Worm (Caenorhabditis elegans): ENCODE data around the gene M163.10.
A peak's percentile ranks its signal among the peaks of the same experiment; 100 is the strongest.

The M163.10 gene

DNA sequence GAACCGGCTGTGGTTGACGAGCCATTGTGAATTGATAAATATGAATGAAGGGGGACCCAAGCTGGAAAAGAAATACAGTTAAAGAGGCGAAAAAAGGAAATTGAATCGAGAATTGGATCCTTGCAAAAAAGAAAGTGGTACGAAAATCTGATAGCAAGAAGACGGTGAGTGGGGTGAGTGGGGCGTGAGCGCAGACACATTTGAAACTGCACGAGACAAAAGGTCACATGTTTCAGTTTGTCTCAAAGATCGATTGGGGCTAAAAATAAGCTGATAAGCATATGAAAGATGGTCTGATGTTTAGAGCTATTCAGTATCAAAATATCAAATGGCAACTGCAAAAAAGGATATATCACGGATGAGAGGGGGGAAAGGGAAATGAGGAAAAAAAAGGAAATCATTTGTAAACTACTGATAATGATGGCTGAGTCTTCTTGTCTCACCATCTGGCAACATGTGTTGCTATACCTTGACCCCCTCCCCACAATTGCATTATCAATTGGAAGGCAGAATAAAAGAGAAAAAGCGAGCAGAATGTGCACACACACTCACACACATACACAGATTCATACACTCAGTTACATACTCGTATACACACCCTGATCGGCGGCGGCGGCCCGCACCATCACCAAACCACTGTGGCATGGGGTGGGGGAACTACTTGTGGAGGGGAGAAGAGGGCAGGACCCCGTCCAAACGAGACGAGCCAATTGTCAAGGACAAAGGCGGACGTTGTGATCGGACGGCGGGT, 33.2 kb downstream of the M163.10 start, which contains the start of gene M163.1 (continued):
- TF ChIP-seq hlh-13 (GFP tag; optimal IDR thresholded peaks at IDR 0.05) (no peak), sox-4 (tag; optimal IDR thresholded peaks at IDR 0.05) (no peak), hlh-15 (tag; optimal IDR thresholded peaks at IDR 0.05) (no peak), fkh-6 (tag; optimal IDR thresholded peaks at IDR 0.05) (no peak), nhr-232 (tag; optimal IDR thresholded peaks at IDR 0.05) (peak; percentile 3), ceh-6 (GFP tag; optimal IDR thresholded peaks at IDR 0.05) (peak; percentile 37), C38D4.7 (GFP tag; optimal IDR thresholded peaks at IDR 0.05) (no peak), F13H6.1 (tag; optimal IDR thresholded peaks at IDR 0.05) (no peak), elt-4 (tag; optimal IDR thresholded peaks at IDR 0.05) (no peak), elt-2 (tag; optimal IDR thresholded peaks at IDR 0.05) (no peak), madf-2 (tag; optimal IDR thresholded peaks at IDR 0.05) (no peak), ceh-48 (tag; optimal IDR thresholded peaks at IDR 0.05) (no peak), ceh-45 (GFP tag; IDR thresholded peaks at IDR 0.05) (no peak), unc-3 (GFP tag; conservative IDR thresholded peaks at IDR 0.05) (no peak), unc-3 (tag; optimal IDR thresholded peaks at IDR 0.05) (no peak), ceh-31 (tag; optimal IDR thresholded peaks at IDR 0.05) (peak; percentile 16), C08G9.2 (tag; optimal IDR thresholded peaks at IDR 0.05) (no peak), sdc-2 (tag; optimal IDR thresholded peaks at IDR 0.05) (peak; percentile 38), pros-1 (tag; optimal IDR thresholded peaks at IDR 0.05) (peak; percentile 10), T23F11.4 (GFP tag; optimal IDR thresholded peaks at IDR 0.05) (no peak)

DNA sequence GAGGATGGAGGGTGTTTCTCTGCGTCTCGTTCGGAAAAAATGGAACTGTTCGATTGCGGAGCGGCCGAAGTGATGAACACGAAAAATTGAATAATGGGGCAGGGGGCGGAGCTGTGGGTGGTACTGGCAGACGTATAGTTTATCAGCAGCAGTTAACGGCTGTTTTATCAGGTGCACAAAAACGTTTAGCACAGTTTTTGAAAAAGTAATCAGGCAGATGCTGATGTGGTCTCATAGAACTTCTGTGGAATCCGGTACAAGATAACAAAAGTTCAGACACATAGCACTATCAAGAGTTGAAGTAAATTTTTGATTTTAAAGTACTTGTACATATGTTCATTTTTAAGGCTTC, 33.7 kb downstream of the M163.10 start:
- TF ChIP-seq nhr-11 (tag; optimal IDR thresholded peaks at IDR 0.05) (no peak), ref-2 (tag; optimal IDR thresholded peaks at IDR 0.05) (peak; percentile 33), elt-2 (tag; optimal IDR thresholded peaks at IDR 0.05) (peak; percentile 68), sox-2 (GFP tag; IDR thresholded peaks at IDR 0.05) (no peak), Y22D7AL.16 (tag; optimal IDR thresholded peaks at IDR 0.05) (no peak), pqm-1 (tag; optimal IDR thresholded peaks at IDR 0.05) (no peak), zip-5 (tag; optimal IDR thresholded peaks at IDR 0.05) (no peak), nfya-1 (tag; optimal IDR thresholded peaks at IDR 0.05) (no peak), hlh-30 (tag; optimal IDR thresholded peaks at IDR 0.05; ENCODE audit: insufficient read depth) (no peak)

DNA sequence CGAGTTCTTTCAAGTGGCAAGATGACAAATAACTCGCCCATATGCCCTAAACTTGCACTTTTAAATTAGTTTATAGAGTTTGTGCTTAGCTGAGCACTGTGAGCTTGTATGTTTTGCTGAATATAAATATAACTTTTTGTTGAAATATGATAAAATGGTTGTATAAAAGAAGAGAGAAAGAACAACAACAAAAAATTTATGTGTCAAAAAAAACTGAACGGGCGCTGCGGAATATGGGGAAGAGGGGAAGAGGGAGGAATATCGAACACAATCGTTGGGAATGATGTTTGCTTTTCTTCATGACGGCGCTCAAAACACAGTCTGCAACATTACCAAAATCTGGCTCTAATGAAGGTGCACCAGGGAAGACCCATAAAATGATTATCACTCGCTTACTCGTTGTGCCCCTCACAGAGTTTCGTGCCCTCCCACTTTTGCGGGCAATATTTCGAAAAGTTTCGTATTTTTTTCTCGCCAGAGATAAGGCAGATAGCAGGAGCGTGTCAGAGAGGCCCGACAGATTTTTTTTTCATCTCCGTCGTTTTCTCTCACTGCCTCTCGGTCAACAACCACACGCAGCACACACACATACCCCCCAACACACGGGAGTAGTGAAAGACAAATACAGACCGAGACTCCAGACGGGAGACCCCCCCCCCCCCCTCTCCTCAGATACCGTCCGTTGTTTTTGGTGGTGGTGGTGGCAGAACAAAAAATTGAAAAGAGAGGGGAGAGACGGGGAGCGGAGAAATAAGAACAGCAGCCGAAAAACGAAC, 35.0 kb downstream of the M163.10 start:
- no peak for TF ChIP-seq unc-55 (GFP tag; optimal IDR thresholded peaks at IDR 0.05)
- TF ChIP-seq T23F11.4 (GFP tag; optimal IDR thresholded peaks at IDR 0.05), result no peak
- no peak for TF ChIP-seq C38D4.7 (GFP tag; optimal IDR thresholded peaks at IDR 0.05)
- no peak for TF ChIP-seq lin-11 (tag; optimal IDR thresholded peaks at IDR 0.05)
- TF ChIP-seq nfya-1 (tag; optimal IDR thresholded peaks at IDR 0.05), result no peak
- TF ChIP-seq pqm-1 (tag; optimal IDR thresholded peaks at IDR 0.05), result peak; percentile 14
- no peak for TF ChIP-seq K09A11.1 (tag; optimal IDR thresholded peaks at IDR 0.05; ENCODE audit: insufficient read depth)
- TF ChIP-seq ztf-16 (tag; optimal IDR thresholded peaks at IDR 0.05), result no peak
- no peak for TF ChIP-seq fkh-6 (tag; optimal IDR thresholded peaks at IDR 0.05)
- TF ChIP-seq zip-5 (tag; optimal IDR thresholded peaks at IDR 0.05), result no peak
- no peak for TF ChIP-seq npax-4 (tag; optimal IDR thresholded peaks at IDR 0.05)
- TF ChIP-seq pag-3 (tag; optimal IDR thresholded peaks at IDR 0.05; ENCODE audit: borderline replicate concordance), result no peak
- no peak for TF ChIP-seq unc-42 (tag; optimal IDR thresholded peaks at IDR 0.05)
- TF ChIP-seq elt-4 (tag; optimal IDR thresholded peaks at IDR 0.05), result no peak
- no peak for TF ChIP-seq odd-2 (tag; optimal IDR thresholded peaks at IDR 0.05)
- no peak for TF ChIP-seq ceh-45 (GFP tag; IDR thresholded peaks at IDR 0.05)
- TF ChIP-seq ceh-48 (tag; optimal IDR thresholded peaks at IDR 0.05), result no peak
- no peak for TF ChIP-seq ceh-22 (tag; optimal IDR thresholded peaks at IDR 0.05)
- TF ChIP-seq sox-2 (GFP tag; IDR thresholded peaks at IDR 0.05), result no peak
- no peak for TF ChIP-seq madf-2 (tag; optimal IDR thresholded peaks at IDR 0.05)
- no peak for TF ChIP-seq ets-4 (tag; optimal IDR thresholded peaks at IDR 0.05)
- TF ChIP-seq ceh-2 (tag; optimal IDR thresholded peaks at IDR 0.05), result peak; percentile 8
- TF ChIP-seq C08G9.2 (tag; optimal IDR thresholded peaks at IDR 0.05), result no peak
- no peak for TF ChIP-seq pha-4 (tag; optimal IDR thresholded peaks at IDR 0.05)
- no peak for TF ChIP-seq pha-2 (tag; optimal IDR thresholded peaks at IDR 0.05)
- TF ChIP-seq gmeb-2 (tag; optimal IDR thresholded peaks at IDR 0.05), result no peak
- TF ChIP-seq che-1 (tag; optimal IDR thresholded peaks at IDR 0.05), result no peak
- TF ChIP-seq hlh-30 (tag; optimal IDR thresholded peaks at IDR 0.05; ENCODE audit: insufficient read depth), result no peak
- no peak for TF ChIP-seq mec-3 (tag; optimal IDR thresholded peaks at IDR 0.05; ENCODE audit: borderline replicate concordance)
- TF ChIP-seq F13H6.1 (tag; optimal IDR thresholded peaks at IDR 0.05), result no peak
- TF ChIP-seq fax-1 (tag; optimal IDR thresholded peaks at IDR 0.05), result no peak
